Worm (Caenorhabditis elegans): Measurements from ENCODE around the gene C29F5.1.

DNA sequence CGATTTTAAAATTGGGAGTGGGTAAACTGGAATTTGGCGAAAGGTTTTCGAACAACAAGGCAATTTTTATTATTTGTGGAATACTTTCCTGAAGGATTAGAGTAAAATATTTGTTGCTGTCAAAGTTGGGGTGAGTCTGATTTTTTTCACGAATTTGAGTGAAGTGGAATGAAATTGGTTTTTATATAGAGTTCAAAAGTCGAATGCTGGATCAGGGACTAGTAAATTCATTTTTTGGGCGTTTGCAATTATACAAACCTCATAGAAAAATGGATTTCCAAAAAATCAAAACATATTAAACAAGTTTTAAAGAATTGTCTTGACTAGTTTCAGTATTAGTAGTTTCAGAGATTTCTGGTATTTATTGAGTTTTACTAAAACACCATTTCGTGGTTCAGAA, 36.6 kb downstream of the C29F5.1 start, which contains the start of gene C32D5.7:
- no peak for TF ChIP-seq him-1 (tag; optimal IDR thresholded peaks at IDR 0.05)
- TF ChIP-seq ets-4 (GFP tag; optimal IDR thresholded peaks at IDR 0.05) = no peak
- TF ChIP-seq pha-4 (tag; optimal IDR thresholded peaks at IDR 0.05) = no peak
- TF ChIP-seq Y53G8AR.9 (GFP tag; conservative IDR thresholded peaks at IDR 0.05) = no peak
- no peak for TF ChIP-seq unc-62 (GFP tag; optimal IDR thresholded peaks at IDR 0.05)

Measured in whole organism, young adult.